Worm (Caenorhabditis elegans) whole organism, L4 larva: ENCODE results near the gene F59B1.2.
A peak's percentile ranks its signal among the peaks of the same experiment; 100 is the strongest.
"Not testable (repeated sequence)": the region's sequence is repeated elsewhere in the genome, so short reads cannot be mapped to it uniquely, and the experiment has no call there.

Source experiments
- F26F4.8 ChIP-seq: fragments of 200-800 bp; sonication (Bioruptor generic); conservative IDR thresholded peaks from 2 replicates; pipeline ENCODE4 v1.3.6; 2022; ENCODE audit warnings: missing genetic modification characterization, missing compliant biosample characterization
- F44E2.7 ChIP-seq: fragments of 200-800 bp; sonication (Bioruptor generic); IDR thresholded peaks from 2 replicates; pipeline ENCODE4 v2.1.2; 2022; ENCODE audit warnings: missing genetic modification characterization, missing compliant biosample characterization
- R02D3.7 ChIP-seq: fragments of 150-350 bp; sonication (generic microtip); optimal IDR thresholded peaks from 3 replicates; lab custom pipeline; 2014; ENCODE audit warnings: missing biosample characterization, missing genetic modification characterization
- T26A8.4 ChIP-seq: fragments of 200-800 bp; sonication (Bioruptor generic); IDR thresholded peaks from 2 replicates; pipeline ENCODE4 v1.3.6; 2022; ENCODE audit warnings: missing genetic modification characterization, missing compliant biosample characterization
- Y48G9A.11 ChIP-seq: fragments of 200-800 bp; sonication (Bioruptor generic); IDR thresholded peaks from 2 replicates; pipeline ENCODE4 v1.3.6; 2022; ENCODE audit warnings: missing genetic modification reagents, missing genetic modification characterization, missing compliant biosample characterization
- ZK337.2 ChIP-seq: fragments of 200-800 bp; sonication (Bioruptor generic); IDR thresholded peaks from 2 replicates; pipeline ENCODE4 v1.3.6; 2022; ENCODE audit warnings: missing genetic modification reagents, missing genetic modification characterization, missing compliant biosample characterization
- ama-1 ChIP-seq: fragments of 150-350 bp; optimal IDR thresholded peaks from 2 replicates; lab custom pipeline; 2014; ENCODE audit warnings: inconsistent platforms, mixed read lengths
- ceh-28 ChIP-seq: fragments of 150-350 bp; optimal IDR thresholded peaks from 2 replicates; lab custom pipeline; 2014; ENCODE audit warnings: missing biosample characterization, missing genetic modification reagents, missing genetic modification characterization
- ceh-32 ChIP-seq: sonication (generic microtip); optimal IDR thresholded peaks from 2 replicates; lab custom pipeline; 2016; ENCODE audit warnings: mild to moderate bottlenecking, missing genetic modification characterization, missing compliant biosample characterization; ENCODE audit not compliant: poor library complexity
- cey-2 ChIP-seq: sonication (generic microtip); optimal IDR thresholded peaks from 3 replicates; lab custom pipeline; 2017; ENCODE audit warnings: missing genetic modification characterization, mild to moderate bottlenecking, missing compliant biosample characterization, antibody characterized with exemption, borderline replicate concordance; ENCODE audit not compliant: insufficient read depth
- daf-16 ChIP-seq, 3 experiments: sonication (generic microtip); optimal IDR thresholded peaks; 2 replicates each; lab custom pipeline; 2016 to 2017; ENCODE audit warnings: missing genetic modification characterization in 3 of 3, missing genetic modification reagents in 3 of 3, mild to moderate bottlenecking in 2 of 3, missing compliant biosample characterization in 2 of 3, missing biosample characterization in 1 of 3, moderate library complexity in 1 of 3
- daf-19 ChIP-seq: fragments of 200-800 bp; sonication (Bioruptor generic); conservative IDR thresholded peaks from 2 replicates; pipeline ENCODE4 v1.3.6; 2022; ENCODE audit warnings: missing genetic modification characterization, missing compliant biosample characterization
- daf-8 ChIP-seq: fragments of 200-800 bp; sonication (Bioruptor generic); IDR thresholded peaks from 2 replicates; pipeline ENCODE4 v1.3.6; 2022; ENCODE audit warnings: missing genetic modification characterization, missing compliant biosample characterization
- dpl-1 ChIP-seq: fragments of 150-350 bp; optimal IDR thresholded peaks from 2 replicates; lab custom pipeline; 2014; ENCODE audit warnings: missing biosample characterization, missing genetic modification reagents, missing genetic modification characterization
- duxl-1 ChIP-seq: sonication (generic microtip); optimal IDR thresholded peaks from 2 replicates; lab custom pipeline; 2016; ENCODE audit warnings: mild to moderate bottlenecking, missing genetic modification characterization, moderate library complexity, missing compliant biosample characterization; ENCODE audit not compliant: poor library complexity
- hif-1 ChIP-seq, 2 experiments: sonication (generic microtip); optimal IDR thresholded peaks; 2 replicates each; lab custom pipeline; 2016 to 2017; ENCODE audit warnings: missing compliant biosample characterization in 2 of 2, missing genetic modification characterization in 2 of 2, missing genetic modification reagents in 2 of 2, missing genotype in 2 of 2, mild to moderate bottlenecking in 1 of 2
- hlh-11 ChIP-seq: fragments of 200-800 bp; sonication (Bioruptor generic); optimal IDR thresholded peaks from 2 replicates; lab custom pipeline; 2018; ENCODE audit warnings: mild to moderate bottlenecking, missing genetic modification characterization, missing compliant biosample characterization
- jun-1 ChIP-seq: fragments of 150-350 bp; optimal IDR thresholded peaks from 2 replicates; lab custom pipeline; 2014; ENCODE audit warnings: missing biosample characterization, missing genetic modification reagents, missing genetic modification characterization
- lin-1 ChIP-seq: fragments of 200-800 bp; sonication (Bioruptor generic); IDR thresholded peaks from 2 replicates; pipeline ENCODE4 v1.3.6; 2022; ENCODE audit warnings: missing genetic modification reagents, missing genetic modification characterization, missing compliant biosample characterization
- lin-38 ChIP-seq: fragments of 200-800 bp; sonication (Bioruptor generic); IDR thresholded peaks from 2 replicates; pipeline ENCODE4 v1.3.6; 2022; ENCODE audit warnings: missing genetic modification reagents, missing genetic modification characterization, missing compliant biosample characterization
- mdl-1 ChIP-seq, 2 experiments: fragments of 150-350 bp in 1 of 2; sonication (generic microtip) in 1 of 2; optimal IDR thresholded peaks; 2 replicates each; lab custom pipeline; 2014 to 2017; ENCODE audit warnings: missing biosample characterization in 2 of 2, missing genetic modification characterization in 2 of 2
- mdt-29 ChIP-seq: fragments of 200-800 bp; sonication (Bioruptor generic); IDR thresholded peaks from 2 replicates; pipeline ENCODE4 v1.3.6; 2022; ENCODE audit warnings: missing genetic modification reagents, missing genetic modification characterization, missing compliant biosample characterization
- mes-2 ChIP-seq: sonication (generic microtip); optimal IDR thresholded peaks from 2 replicates; lab custom pipeline; 2016; ENCODE audit warnings: missing genotype, mild to moderate bottlenecking, missing genetic modification characterization, missing compliant biosample characterization; ENCODE audit not compliant: poor library complexity, severe bottlenecking
- mxl-2 ChIP-seq: fragments of 200-800 bp; sonication (Bioruptor generic); conservative IDR thresholded peaks from 2 replicates; pipeline ENCODE4 v1.3.6; 2022; ENCODE audit warnings: missing genetic modification reagents, missing genetic modification characterization, missing compliant biosample characterization
- mxl-3 ChIP-seq: fragments of 200-800 bp; sonication (Bioruptor generic); optimal IDR thresholded peaks from 2 replicates; lab custom pipeline; 2018; ENCODE audit warnings: mild to moderate bottlenecking, missing genetic modification characterization, missing compliant biosample characterization
- nhr-10 ChIP-seq: fragments of 150-350 bp; optimal IDR thresholded peaks from 2 replicates; lab custom pipeline; 2014; ENCODE audit warnings: missing biosample characterization, missing genetic modification characterization
- nhr-102 ChIP-seq: sonication (generic microtip); optimal IDR thresholded peaks from 2 replicates; lab custom pipeline; 2016; ENCODE audit warnings: mild to moderate bottlenecking, missing genetic modification characterization, moderate library complexity, missing compliant biosample characterization
- nhr-237 ChIP-seq: sonication (generic microtip); optimal IDR thresholded peaks from 2 replicates; lab custom pipeline; 2017; ENCODE audit warnings: missing biosample characterization, missing genetic modification characterization
- nhr-28 ChIP-seq: fragments of 150-350 bp; optimal IDR thresholded peaks from 2 replicates; lab custom pipeline; 2014; ENCODE audit warnings: missing biosample characterization, missing genetic modification characterization
- nhr-6 ChIP-seq: fragments of 150-350 bp; optimal IDR thresholded peaks from 2 replicates; lab custom pipeline; 2014; ENCODE audit warnings: missing biosample characterization, missing genetic modification characterization
- nhr-76 ChIP-seq: fragments of 150-350 bp; optimal IDR thresholded peaks from 2 replicates; lab custom pipeline; 2014; ENCODE audit warnings: missing biosample characterization, missing genetic modification characterization
- nhr-77 ChIP-seq: fragments of 150-350 bp; optimal IDR thresholded peaks from 2 replicates; lab custom pipeline; 2014; ENCODE audit warnings: missing biosample characterization, missing genetic modification characterization
- pha-4 ChIP-seq, 2 experiments: fragments of 150-350 bp in 1 of 2; fragments of 200-800 bp in 1 of 2; sonication (Bioruptor generic) in 1 of 2; IDR thresholded peaks in 1 of 2; optimal IDR thresholded peaks in 1 of 2; 2 replicates each; pipeline versions ENCODE4 v1.3.6 to Lab custom; 2014 to 2022; ENCODE audit warnings: missing genetic modification characterization in 2 of 2, missing genetic modification reagents in 2 of 2, missing biosample characterization in 1 of 2, missing compliant biosample characterization in 1 of 2
- php-3 ChIP-seq: fragments of 200-800 bp; sonication (Bioruptor generic); IDR thresholded peaks from 2 replicates; pipeline ENCODE4 v1.3.6; 2022; ENCODE audit warnings: missing genetic modification reagents, missing genetic modification characterization, missing compliant biosample characterization
- snpc-4 ChIP-seq: fragments of 150-350 bp; optimal IDR thresholded peaks from 2 replicates; lab custom pipeline; 2014; ENCODE audit warnings: missing biosample characterization, missing genetic modification characterization
- unc-62 ChIP-seq, 3 experiments: fragments of 150-350 bp in 1 of 3; sonication (generic microtip); optimal IDR thresholded peaks in 2 of 3; peaks in 1 of 3; 1 replicate in 1 of 3; 2 replicates in 2 of 3; lab custom pipeline; 2014 to 2017; ENCODE audit warnings: missing biosample characterization in 3 of 3, missing genetic modification characterization in 3 of 3, missing genetic modification reagents in 3 of 3, missing genotype in 1 of 3
- zip-11 ChIP-seq: fragments of 200-800 bp; sonication (Bioruptor generic); IDR thresholded peaks from 2 replicates; pipeline ENCODE4 v1.3.6; 2022; ENCODE audit warnings: missing genetic modification characterization, missing compliant biosample characterization
- ztf-11 ChIP-seq: fragments of 150-350 bp; optimal IDR thresholded peaks from 2 replicates; lab custom pipeline; 2014; ENCODE audit warnings: missing biosample characterization, missing genetic modification characterization
- ztf-7 ChIP-seq: fragments of 150-350 bp; optimal IDR thresholded peaks from 2 replicates; lab custom pipeline; 2014; ENCODE audit warnings: missing biosample characterization, missing genetic modification characterization

Gene F59B1.2

DNA sequence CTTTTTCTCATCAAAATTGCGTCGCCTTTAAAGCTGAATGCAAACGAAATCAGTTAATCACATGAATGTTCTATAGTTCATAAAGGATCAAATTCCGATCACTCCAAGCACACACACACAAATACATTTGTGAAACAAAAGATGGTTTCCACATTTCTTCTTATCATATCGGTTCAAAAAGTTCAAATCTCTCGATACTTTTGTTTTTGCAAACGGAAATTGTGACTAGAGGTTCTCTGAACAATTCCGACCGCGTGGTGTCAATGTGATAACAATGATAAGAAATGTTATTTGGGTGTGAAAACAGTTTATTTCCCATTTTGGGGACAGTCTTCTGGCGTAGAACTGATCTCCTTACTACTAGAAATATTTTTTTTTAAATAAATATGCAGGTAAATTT, 16.3 kb upstream of the F59B1.2 start (continued):
- TF ChIP-seq hif-1 (tag; optimal IDR thresholded peaks at IDR 0.05; lab: Kevin White, UChicago) (no peak), ztf-7 (tag; lab: Kevin White, UChicago) (no peak), lin-1 (GFP tag; lab: Robert Waterston, UW) (no peak), zip-11 (GFP tag; lab: Robert Waterston, UW) (no peak), snpc-4 (tag; lab: Kevin White, UChicago) (no peak), dpl-1 (GFP tag; lab: Kevin White, UChicago) (no peak), ztf-11 (tag; lab: Kevin White, UChicago) (no peak), cey-2 (tag; lab: Kevin White, UChicago) (no peak), mdl-1 (tag; optimal IDR thresholded peaks at IDR 0.05; lab: Kevin White, UChicago) (peak in 1 of 2 experiments; percentile 46), nhr-28 (tag; lab: Kevin White, UChicago) (peak; percentile 93), ceh-28 (tag; lab: Kevin White, UChicago) (no peak)
- TF ChIP-seq, all 104 proteins: peak for 4

DNA sequence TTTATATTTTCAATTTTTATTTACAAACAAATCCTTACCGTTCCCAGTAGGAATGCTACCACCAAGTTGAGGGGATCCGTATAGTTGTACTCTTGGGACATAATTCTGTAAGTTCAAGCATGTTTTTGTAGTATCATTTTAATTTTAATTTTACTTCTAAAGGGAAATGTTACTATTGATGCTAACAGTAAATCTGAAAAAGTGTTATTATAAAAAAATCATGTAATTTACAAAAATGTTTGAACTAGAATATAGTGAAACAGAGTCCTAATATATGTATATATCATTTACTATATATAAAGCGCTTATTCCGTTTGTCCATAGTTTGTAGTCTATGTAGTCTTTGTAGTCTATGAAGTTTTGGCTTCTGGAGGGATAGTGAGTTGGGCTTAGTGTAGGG, 12.5 kb upstream of the F59B1.2 start, which contains the start of gene srx-93:
Gene srx-93 (minus strand): TSS at position 101 of the 400 bp plus-strand sequence.
- TF ChIP-seq ceh-32; mes-2 (tag; lab: Kevin White, UChicago); duxl-1 (tag; lab: Kevin White, UChicago): not testable (repeated sequence)

DNA sequence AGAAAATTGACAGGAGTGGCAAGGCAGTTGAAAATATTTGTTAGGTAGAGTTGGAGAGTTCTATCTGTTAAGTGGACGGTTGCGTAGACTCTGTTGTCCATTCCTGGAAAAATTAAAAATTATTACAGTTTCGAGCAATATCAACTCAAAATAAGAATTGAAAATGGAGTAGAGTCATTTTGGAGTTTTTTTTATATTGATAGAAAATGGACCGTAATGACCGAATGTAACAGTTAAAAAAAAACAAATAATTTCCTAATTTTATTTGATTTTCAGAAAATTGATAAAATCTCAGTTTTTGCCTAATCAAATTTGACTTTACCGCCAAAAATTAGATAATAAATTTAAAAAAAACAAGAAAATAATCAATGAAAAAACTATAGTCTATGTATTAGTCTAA, 6.2 kb upstream of the F59B1.2 start, which contains the start of gene F59B1.4:
Gene F59B1.4 (minus strand): TSS at position 101 of the 400 bp plus-strand sequence.
- TF ChIP-seq nhr-77 (tag; lab: Kevin White, UChicago) = no peak
- no peak for TF ChIP-seq nhr-6 (tag; lab: Kevin White, UChicago)
- no peak for TF ChIP-seq cey-2 (tag; lab: Kevin White, UChicago)
- TF ChIP-seq mxl-3 (GFP tag; lab: Kevin White, UChicago) = no peak
- TF ChIP-seq, all 104 proteins: peak for 0

DNA sequence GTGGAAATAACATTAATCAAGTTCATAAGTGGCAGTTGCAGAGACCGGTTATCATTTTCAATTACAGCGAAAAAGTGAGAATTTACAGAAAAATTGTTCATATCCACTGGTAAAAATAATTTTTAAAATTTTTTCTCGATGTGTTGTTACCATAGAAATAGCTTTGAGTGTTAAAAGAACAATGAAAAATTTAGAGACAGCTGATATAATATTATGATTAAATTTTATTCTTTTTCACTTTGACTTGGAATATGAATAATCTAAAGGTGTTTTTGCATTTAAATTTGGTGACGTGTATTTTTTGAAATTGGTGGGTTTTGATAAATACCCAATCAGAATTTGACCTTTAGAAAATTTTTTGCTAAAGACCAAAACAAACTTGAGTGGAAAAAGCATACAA, 1.6 kb upstream of the F59B1.2 start, which contains the start of gene F59B1.6:
Gene F59B1.6 (minus strand): TSS at position 101 of the 400 bp plus-strand sequence.
- TF ChIP-seq ZK337.2 (no peak), nhr-237 (tag; lab: Kevin White, UChicago) (no peak), F26F4.8 (GFP tag; lab: Robert Waterston, UW) (no peak), F44E2.7 (no peak), mdt-29 (GFP tag; lab: Robert Waterston, UW) (no peak), zip-11 (GFP tag; lab: Robert Waterston, UW) (no peak), mxl-2 (no peak), mdl-1 (tag; optimal IDR thresholded peaks at IDR 0.05; lab: Kevin White, UChicago) (no peak), php-3 (GFP tag; lab: Robert Waterston, UW) (no peak), hlh-11 (tag; lab: Kevin White, UChicago) (no peak)

DNA sequence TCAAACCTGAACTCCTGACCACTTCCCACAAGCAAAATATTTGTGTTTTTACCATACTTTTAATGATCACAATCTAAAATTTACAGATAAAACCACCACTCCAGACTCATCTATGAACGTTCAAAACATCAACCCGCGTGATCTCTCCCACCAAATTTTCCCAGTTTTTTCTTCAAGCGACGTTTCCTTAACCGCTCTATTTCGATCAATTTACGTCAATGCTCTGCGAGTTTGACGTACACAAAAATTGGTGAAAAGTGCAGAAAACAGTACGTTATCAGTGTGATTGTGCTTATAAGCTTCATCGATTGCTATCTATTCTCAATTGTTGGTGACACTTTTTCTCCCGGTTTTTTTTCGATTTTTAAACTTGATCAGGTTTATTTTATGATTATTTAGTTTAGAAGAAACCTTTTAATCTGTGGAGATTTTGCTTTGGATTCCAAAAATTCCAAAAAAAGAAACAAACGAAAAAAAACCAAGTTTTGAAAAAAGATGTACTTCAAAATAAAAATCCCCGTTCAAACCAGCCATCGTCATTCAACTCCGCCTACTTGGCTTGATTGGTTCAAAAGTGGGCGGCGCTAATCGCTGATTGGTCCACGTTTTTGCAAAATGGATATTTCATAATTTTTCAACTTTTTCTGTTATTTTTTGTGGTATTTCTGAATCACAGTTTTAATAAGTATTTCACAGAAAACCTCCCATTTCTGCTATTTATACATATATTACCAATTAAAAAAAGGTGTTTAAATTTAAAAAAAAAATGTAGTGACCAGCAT, 701 bp upstream of the F59B1.2 start:
- TF ChIP-seq nhr-102 (tag; lab: Kevin White, UChicago) = peak; percentile 74
- TF ChIP-seq mes-2 (tag; lab: Kevin White, UChicago) = no peak
- TF ChIP-seq daf-8 (GFP tag; lab: Robert Waterston, UW) = no peak
- TF ChIP-seq R02D3.7 (tag; lab: Kevin White, UChicago) = no peak
- no peak for TF ChIP-seq jun-1 (tag; lab: Kevin White, UChicago)
- no peak for TF ChIP-seq daf-19 (GFP tag; lab: Robert Waterston, UW)
- no peak for TF ChIP-seq nhr-76 (tag; lab: Kevin White, UChicago)
- no peak for TF ChIP-seq daf-16 (GFP tag; optimal IDR thresholded peaks at IDR 0.05; lab: Kevin White, UChicago)
- TF ChIP-seq daf-16 (tag; optimal IDR thresholded peaks at IDR 0.05; lab: Kevin White, UChicago) = peak; percentile 96
- TF ChIP-seq nhr-10 (tag; lab: Kevin White, UChicago) = no peak
- TF ChIP-seq nhr-77 (tag; lab: Kevin White, UChicago) = peak; percentile 78
- TF ChIP-seq Y48G9A.11 (GFP tag; lab: Robert Waterston, UW) = no peak
- TF ChIP-seq lin-38 = no peak
- TF ChIP-seq ama-1 (lab: Kevin White, UChicago) = no peak
- TF ChIP-seq pha-4 (GFP tag; IDR thresholded peaks at IDR 0.05; lab: Robert Waterston, UW) = no peak
- no peak for TF ChIP-seq pha-4 (tag; optimal IDR thresholded peaks at IDR 0.05; lab: Kevin White, UChicago)
- no peak for TF ChIP-seq unc-62 (GFP tag; optimal IDR thresholded peaks at IDR 0.05 in 1 of 2; lab: Kevin White, UChicago)
- TF ChIP-seq unc-62 (tag; optimal IDR thresholded peaks at IDR 0.05; lab: Kevin White, UChicago) = no peak
- TF ChIP-seq T26A8.4 (GFP tag; lab: Robert Waterston, UW) = no peak
- no peak for TF ChIP-seq duxl-1 (tag; lab: Kevin White, UChicago)
